Worm (Caenorhabditis elegans): ENCODE results near the gene C16C10.2.
A peak's percentile ranks its signal among the peaks of the same experiment; 100 is the strongest.

DNA sequence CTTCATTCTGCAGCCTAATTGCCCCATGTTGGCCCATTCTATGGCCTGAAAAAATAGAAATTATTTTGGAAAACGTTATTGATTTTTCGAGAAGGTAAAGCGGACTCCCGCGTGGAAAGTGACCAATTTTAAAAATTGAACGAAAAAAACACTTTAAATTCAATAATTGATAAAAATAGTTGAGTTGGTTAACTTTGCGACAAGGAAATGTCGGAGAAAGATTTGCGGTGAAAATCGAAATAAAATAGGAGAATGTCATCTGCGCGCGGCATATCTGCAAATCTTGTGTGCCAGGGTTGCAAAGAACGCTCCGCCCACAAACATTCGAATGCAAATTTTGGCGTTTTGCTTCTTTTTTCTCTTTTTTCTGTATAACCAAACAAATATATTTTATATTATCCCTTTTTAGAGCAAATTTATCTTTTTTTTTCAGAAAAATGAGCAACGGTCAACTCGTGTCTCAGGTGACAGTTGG is 7.5 kb downstream of the C16C10.2 start, which contains the start of the genes rnf-121 and C16C10.4:
- TF ChIP-seq ZK546.5 (tag; optimal IDR thresholded peaks at IDR 0.05) (no peak), R02D3.7 (tag; optimal IDR thresholded peaks at IDR 0.05) (peak; percentile 29), ama-1 (optimal IDR thresholded peaks at IDR 0.05) (no peak), aly-2 (tag; optimal IDR thresholded peaks at IDR 0.05) (no peak), nfya-1 (tag; optimal IDR thresholded peaks at IDR 0.05; ENCODE audit: insufficient read depth) (no peak), nhr-12 (tag; optimal IDR thresholded peaks at IDR 0.05) (no peak), unc-62 (GFP tag; optimal IDR thresholded peaks at IDR 0.05) (no peak), elt-3 (tag; optimal IDR thresholded peaks at IDR 0.05) (no peak), nhr-28 (tag; optimal IDR thresholded peaks at IDR 0.05) (no peak), skn-1 (tag; optimal IDR thresholded peaks at IDR 0.05) (peak; percentile 31), zag-1 (tag; optimal IDR thresholded peaks at IDR 0.05) (no peak), fos-1 (tag; optimal IDR thresholded peaks at IDR 0.05) (no peak)
